Worm (Caenorhabditis elegans) whole organism, midembryonic: Measurements from ENCODE around the gene T05C3.6.

Experiments
- T22C8.4 ChIP-seq: fragments of 200-800 bp; sonication (Bioruptor generic); IDR thresholded peaks from 2 replicates; pipeline ENCODE4 v1.3.6; 2022; ENCODE audit warnings: missing genetic modification characterization, missing compliant biosample characterization
- cog-1 ChIP-seq: sonication (generic microtip); optimal IDR thresholded peaks from 2 replicates; lab custom pipeline; 2016; ENCODE audit warnings: missing genetic modification characterization, missing compliant biosample characterization
- flt-1 ChIP-seq: fragments of 200-800 bp; sonication (Bioruptor generic); IDR thresholded peaks from 2 replicates; pipeline ENCODE4 v1.3.6; 2022; ENCODE audit warnings: missing genetic modification characterization, missing compliant biosample characterization
- klf-2 ChIP-seq: fragments of 200-800 bp; sonication (Bioruptor generic); conservative IDR thresholded peaks from 2 replicates; pipeline ENCODE4 v1.3.6; 2022; ENCODE audit warnings: missing genetic modification reagents, missing genetic modification characterization, missing compliant biosample characterization
- med-1 ChIP-seq: sonication (generic microtip); optimal IDR thresholded peaks from 2 replicates; lab custom pipeline; 2017; ENCODE audit warnings: missing genetic modification characterization, mild to moderate bottlenecking, missing compliant biosample characterization, antibody characterized with exemption, missing genetic modification reagents; ENCODE audit not compliant: insufficient read depth
- ref-1 ChIP-seq: fragments of 200-800 bp; sonication (Bioruptor generic); conservative IDR thresholded peaks from 2 replicates; pipeline ENCODE4 v1.3.6; 2022; ENCODE audit warnings: missing genetic modification reagents, missing genetic modification characterization, missing compliant biosample characterization
- tab-1 ChIP-seq: fragments of 200-800 bp; sonication (Bioruptor generic); IDR thresholded peaks from 2 replicates; pipeline ENCODE4 v1.3.6; 2022; ENCODE audit warnings: missing genetic modification characterization, missing compliant biosample characterization
- ztf-23 ChIP-seq: fragments of 200-800 bp; sonication (Bioruptor generic); IDR thresholded peaks from 2 replicates; pipeline ENCODE4 v1.3.6; 2022; ENCODE audit warnings: missing genetic modification reagents, missing genetic modification characterization, missing compliant biosample characterization
- ztf-29 ChIP-seq: fragments of 200-800 bp; sonication (Bioruptor generic); IDR thresholded peaks from 2 replicates; pipeline ENCODE4 v1.3.6; 2022; ENCODE audit warnings: missing genetic modification reagents, missing genetic modification characterization, missing compliant biosample characterization

The T05C3.6 gene

ce11 chrV:5490205-5490604 lies at the start of gene T05C3.6:
T05C3.6 (plus strand) TSS chrV:5490445.
- TF ChIP-seq ztf-23 (GFP tag; lab: Robert Waterston, UW) = no peak
- no peak for TF ChIP-seq ref-1 (GFP tag; lab: Robert Waterston, UW)
- TF ChIP-seq cog-1 (tag; lab: Kevin White, UChicago) = no peak
- no peak for TF ChIP-seq ztf-29 (GFP tag; lab: Robert Waterston, UW)
- TF ChIP-seq med-1 (GFP tag; lab: Kevin White, UChicago) = no peak
- TF ChIP-seq T22C8.4 (GFP tag; lab: Robert Waterston, UW) = no peak
- no peak for TF ChIP-seq tab-1 (GFP tag; lab: Robert Waterston, UW)
- TF ChIP-seq klf-2 (GFP tag; lab: Robert Waterston, UW) = no peak
- TF ChIP-seq flt-1 (GFP tag; lab: Robert Waterston, UW) = no peak

- no peak for TF ChIP-seq flt-1 (GFP tag; lab: Robert Waterston, UW)
- no peak for TF ChIP-seq med-1 (GFP tag; lab: Kevin White, UChicago)
- TF ChIP-seq tab-1 (GFP tag; lab: Robert Waterston, UW) = no peak
- TF ChIP-seq ref-1 (GFP tag; lab: Robert Waterston, UW) = no peak
- TF ChIP-seq klf-2 (GFP tag; lab: Robert Waterston, UW) = no peak
- TF ChIP-seq T22C8.4 (GFP tag; lab: Robert Waterston, UW) = no peak
- TF ChIP-seq ztf-23 (GFP tag; lab: Robert Waterston, UW) = no peak
Observed at ce11 chrV:5442366-5442765, 47.9 kb upstream of the T05C3.6 start.

ce11 chrV:5444037-5444436 lies 46.2 kb upstream of the T05C3.6 start:
- TF ChIP-seq klf-2 (GFP tag; lab: Robert Waterston, UW) (no peak), ztf-29 (GFP tag; lab: Robert Waterston, UW) (no peak), cog-1 (tag; lab: Kevin White, UChicago) (no peak), flt-1 (GFP tag; lab: Robert Waterston, UW) (no peak), ztf-23 (GFP tag; lab: Robert Waterston, UW) (no peak), tab-1 (GFP tag; lab: Robert Waterston, UW) (no peak), ref-1 (GFP tag; lab: Robert Waterston, UW) (no peak), T22C8.4 (GFP tag; lab: Robert Waterston, UW) (no peak), med-1 (GFP tag; lab: Kevin White, UChicago) (no peak)

ce11 chrV:5445839-5446238 lies 44.4 kb upstream of the T05C3.6 start, which contains the start of gene F08F3.1:
F08F3.1 (plus strand) TSS chrV:5446139.
- TF ChIP-seq klf-2 (GFP tag; lab: Robert Waterston, UW) (no peak), flt-1 (GFP tag; lab: Robert Waterston, UW) (no peak), ztf-29 (GFP tag; lab: Robert Waterston, UW) (no peak), T22C8.4 (GFP tag; lab: Robert Waterston, UW) (no peak), ref-1 (GFP tag; lab: Robert Waterston, UW) (no peak), ztf-23 (GFP tag; lab: Robert Waterston, UW) (no peak), tab-1 (GFP tag; lab: Robert Waterston, UW) (no peak), med-1 (GFP tag; lab: Kevin White, UChicago) (no peak), cog-1 (tag; lab: Kevin White, UChicago) (no peak)

- TF ChIP-seq cog-1 (tag; lab: Kevin White, UChicago) = no peak
- no peak for TF ChIP-seq ztf-23 (GFP tag; lab: Robert Waterston, UW)
- no peak for TF ChIP-seq tab-1 (GFP tag; lab: Robert Waterston, UW)
- TF ChIP-seq med-1 (GFP tag; lab: Kevin White, UChicago) = no peak
- TF ChIP-seq T22C8.4 (GFP tag; lab: Robert Waterston, UW) = no peak
- no peak for TF ChIP-seq ztf-29 (GFP tag; lab: Robert Waterston, UW)
- TF ChIP-seq flt-1 (GFP tag; lab: Robert Waterston, UW) = no peak
- TF ChIP-seq klf-2 (GFP tag; lab: Robert Waterston, UW) = no peak
- no peak for TF ChIP-seq ref-1 (GFP tag; lab: Robert Waterston, UW)
Observed at ce11 chrV:5447057-5447456, 43.2 kb upstream of the T05C3.6 start.

ce11 chrV:5450742-5451141 lies 39.5 kb upstream of the T05C3.6 start:
- TF ChIP-seq tab-1 (GFP tag; lab: Robert Waterston, UW) (no peak), flt-1 (GFP tag; lab: Robert Waterston, UW) (no peak), cog-1 (tag; lab: Kevin White, UChicago) (no peak), ref-1 (GFP tag; lab: Robert Waterston, UW) (no peak), T22C8.4 (GFP tag; lab: Robert Waterston, UW) (no peak), med-1 (GFP tag; lab: Kevin White, UChicago) (no peak), ztf-23 (GFP tag; lab: Robert Waterston, UW) (no peak), klf-2 (GFP tag; lab: Robert Waterston, UW) (no peak), ztf-29 (GFP tag; lab: Robert Waterston, UW) (no peak)

ce11 chrV:5453615-5454014 lies 36.6 kb upstream of the T05C3.6 start, which contains the start of gene glc-3:
glc-3 (minus strand) TSS chrV:5453715.
- no peak for TF ChIP-seq med-1 (GFP tag; lab: Kevin White, UChicago)
- no peak for TF ChIP-seq ztf-29 (GFP tag; lab: Robert Waterston, UW)
- TF ChIP-seq tab-1 (GFP tag; lab: Robert Waterston, UW) = no peak

ce11 chrV:5454955-5455354 lies 35.3 kb upstream of the T05C3.6 start:
- no peak for TF ChIP-seq med-1 (GFP tag; lab: Kevin White, UChicago)
- no peak for TF ChIP-seq ztf-23 (GFP tag; lab: Robert Waterston, UW)
- TF ChIP-seq T22C8.4 (GFP tag; lab: Robert Waterston, UW) = no peak
- TF ChIP-seq cog-1 (tag; lab: Kevin White, UChicago) = no peak
- TF ChIP-seq tab-1 (GFP tag; lab: Robert Waterston, UW) = no peak
- no peak for TF ChIP-seq ref-1 (GFP tag; lab: Robert Waterston, UW)
- TF ChIP-seq ztf-29 (GFP tag; lab: Robert Waterston, UW) = no peak
- TF ChIP-seq klf-2 (GFP tag; lab: Robert Waterston, UW) = no peak
- no peak for TF ChIP-seq flt-1 (GFP tag; lab: Robert Waterston, UW)

- no peak for TF ChIP-seq cog-1 (tag; lab: Kevin White, UChicago)
- TF ChIP-seq ref-1 (GFP tag; lab: Robert Waterston, UW) = no peak
- TF ChIP-seq tab-1 (GFP tag; lab: Robert Waterston, UW) = no peak
- no peak for TF ChIP-seq med-1 (GFP tag; lab: Kevin White, UChicago)
- no peak for TF ChIP-seq ztf-23 (GFP tag; lab: Robert Waterston, UW)
- no peak for TF ChIP-seq ztf-29 (GFP tag; lab: Robert Waterston, UW)
- TF ChIP-seq klf-2 (GFP tag; lab: Robert Waterston, UW) = no peak
- no peak for TF ChIP-seq flt-1 (GFP tag; lab: Robert Waterston, UW)
- TF ChIP-seq T22C8.4 (GFP tag; lab: Robert Waterston, UW) = no peak
Observed at ce11 chrV:5459806-5460205, 30.4 kb upstream of the T05C3.6 start, which contains the start of gene ZC317.2. ZC317.2 (plus strand) TSS chrV:5460106.
